Fruit fly (Drosophila melanogaster) whole organism, adult: ENCODE results near the gene AnxB10.

Source experiments
- CG7045 ChIP-seq: fragments of 200-800 bp; sonication (Bioruptor generic); optimal IDR thresholded peaks from 2 replicates; lab custom pipeline; 2017; ENCODE audit warnings: missing biosample characterization, mild to moderate bottlenecking, missing genetic modification characterization
- Clk ChIP-seq: fragments of 200-800 bp; sonication (Bioruptor generic); optimal IDR thresholded peaks from 2 replicates; lab custom pipeline; 2017; ENCODE audit warnings: missing biosample characterization, missing genetic modification characterization
- Mnt ChIP-seq: fragments of 200-800 bp; sonication (Bioruptor generic); optimal IDR thresholded peaks from 2 replicates; lab custom pipeline; 2016; ENCODE audit warnings: missing biosample characterization, mild to moderate bottlenecking, missing genetic modification characterization

- no peak for TF ChIP-seq Mnt (GFP tag; lab: Kevin White, UChicago)
- no peak for TF ChIP-seq CG7045 (GFP tag; lab: Kevin White, UChicago)
- TF ChIP-seq Clk (GFP tag; lab: Kevin White, UChicago), result no peak
Measured at dm6 chrX:20129554-20129953, 43.8 kb downstream of the AnxB10 start.
